Worm (Caenorhabditis elegans): ENCODE measurements around the gene rps-3.
A peak's percentile ranks its signal among the peaks of the same experiment; 100 is the strongest.

ce11 chrIII:6177631-6178030 lies 29.0 kb upstream of the rps-3 start:
- TF ChIP-seq R02D3.7 (tag; optimal IDR thresholded peaks at IDR 0.05) (no peak), nhr-25 (tag; optimal IDR thresholded peaks at IDR 0.05; ENCODE audit: borderline replicate concordance, insufficient read depth) (no peak), pqm-1 (tag; optimal IDR thresholded peaks at IDR 0.05) (peak; percentile 3), madf-9 (GFP tag; conservative IDR thresholded peaks at IDR 0.05) (no peak), fkh-10 (GFP tag; optimal IDR thresholded peaks at IDR 0.05) (no peak)
